Worm (Caenorhabditis elegans) whole organism, L4 larva: ENCODE results near the gene C38C3.6.

Experiments used
- D1046.2 ChIP-seq: fragments of 200-800 bp; sonication (Bioruptor generic); IDR thresholded peaks from 2 replicates; pipeline ENCODE4 v1.3.6; 2022; ENCODE audit warnings: missing genetic modification characterization, missing compliant biosample characterization
- F26F4.8 ChIP-seq: fragments of 200-800 bp; sonication (Bioruptor generic); conservative IDR thresholded peaks from 2 replicates; pipeline ENCODE4 v1.3.6; 2022; ENCODE audit warnings: missing genetic modification characterization, missing compliant biosample characterization
- F37D6.2 ChIP-seq: sonication (generic microtip); optimal IDR thresholded peaks from 2 replicates; lab custom pipeline; 2016; ENCODE audit warnings: mild to moderate bottlenecking, missing genetic modification characterization, missing compliant biosample characterization
- F49E8.2 ChIP-seq: sonication (generic microtip); optimal IDR thresholded peaks from 2 replicates; lab custom pipeline; 2016; ENCODE audit warnings: missing compliant biosample characterization, mild to moderate bottlenecking, missing genetic modification characterization, borderline replicate concordance
- R02D3.7 ChIP-seq: fragments of 150-350 bp; sonication (generic microtip); optimal IDR thresholded peaks from 3 replicates; lab custom pipeline; 2014; ENCODE audit warnings: missing biosample characterization, missing genetic modification characterization
- T20F7.1 ChIP-seq: fragments of 200-800 bp; sonication (Bioruptor generic); optimal IDR thresholded peaks from 2 replicates; lab custom pipeline; 2018; ENCODE audit warnings: mild to moderate bottlenecking, missing genetic modification characterization, missing compliant biosample characterization
- Y105C5A.15 ChIP-seq: fragments of 200-800 bp; sonication (Bioruptor generic); IDR thresholded peaks from 2 replicates; pipeline ENCODE4 v1.3.6; 2022; ENCODE audit warnings: missing genetic modification characterization, missing compliant biosample characterization
- ZK337.2 ChIP-seq: fragments of 200-800 bp; sonication (Bioruptor generic); IDR thresholded peaks from 2 replicates; pipeline ENCODE4 v1.3.6; 2022; ENCODE audit warnings: missing genetic modification reagents, missing genetic modification characterization, missing compliant biosample characterization
- ama-1 ChIP-seq: fragments of 150-350 bp; optimal IDR thresholded peaks from 2 replicates; lab custom pipeline; 2014; ENCODE audit warnings: inconsistent platforms, mixed read lengths
- arid-1 ChIP-seq: fragments of 200-800 bp; sonication (Bioruptor generic); conservative IDR thresholded peaks from 2 replicates; pipeline ENCODE4 v1.3.6; 2022; ENCODE audit warnings: missing genetic modification reagents, missing genetic modification characterization, missing compliant biosample characterization
- attf-4 ChIP-seq: sonication (generic microtip); optimal IDR thresholded peaks from 3 replicates; lab custom pipeline; 2017; ENCODE audit warnings: missing biosample characterization, missing genetic modification characterization
- ceh-32 ChIP-seq: sonication (generic microtip); optimal IDR thresholded peaks from 2 replicates; lab custom pipeline; 2016; ENCODE audit warnings: mild to moderate bottlenecking, missing genetic modification characterization, missing compliant biosample characterization; ENCODE audit not compliant: poor library complexity
- ceh-62 ChIP-seq: sonication (generic microtip); optimal IDR thresholded peaks from 2 replicates; lab custom pipeline; 2017; ENCODE audit warnings: missing biosample characterization, missing genetic modification characterization
- ces-1 ChIP-seq: fragments of 150-350 bp; sonication (generic microtip); optimal IDR thresholded peaks from 4 replicates; lab custom pipeline; 2014; ENCODE audit warnings: missing biosample characterization, missing genetic modification reagents, missing genetic modification characterization
- ctbp-1 ChIP-seq: fragments of 200-800 bp; sonication (Bioruptor generic); IDR thresholded peaks from 2 replicates; pipeline ENCODE4 v1.3.6; 2022; ENCODE audit warnings: missing genetic modification reagents, missing genetic modification characterization, missing compliant biosample characterization
- daf-8 ChIP-seq: fragments of 200-800 bp; sonication (Bioruptor generic); IDR thresholded peaks from 2 replicates; pipeline ENCODE4 v1.3.6; 2022; ENCODE audit warnings: missing genetic modification characterization, missing compliant biosample characterization
- dmd-8 ChIP-seq: fragments of 200-800 bp; sonication (Bioruptor generic); IDR thresholded peaks from 2 replicates; pipeline ENCODE4 v1.3.6; 2022; ENCODE audit warnings: missing genetic modification characterization, missing compliant biosample characterization
- dpl-1 ChIP-seq: fragments of 150-350 bp; optimal IDR thresholded peaks from 2 replicates; lab custom pipeline; 2014; ENCODE audit warnings: missing biosample characterization, missing genetic modification reagents, missing genetic modification characterization
- dve-1 ChIP-seq: sonication (generic microtip); optimal IDR thresholded peaks from 2 replicates; lab custom pipeline; 2017; ENCODE audit warnings: antibody characterized with exemption, mild to moderate bottlenecking, missing genetic modification characterization, missing compliant biosample characterization; ENCODE audit not compliant: insufficient read depth
- fkh-10 ChIP-seq: fragments of 150-350 bp; optimal IDR thresholded peaks from 2 replicates; lab custom pipeline; 2014; ENCODE audit warnings: missing biosample characterization, missing genetic modification reagents, missing genetic modification characterization
- hlh-30 ChIP-seq: sonication (generic microtip); optimal IDR thresholded peaks from 2 replicates; lab custom pipeline; 2017; ENCODE audit warnings: antibody characterized with exemption, mild to moderate bottlenecking, missing genetic modification characterization, missing compliant biosample characterization; ENCODE audit not compliant: insufficient read depth
- lim-7 ChIP-seq: fragments of 200-800 bp; sonication (Bioruptor generic); IDR thresholded peaks from 2 replicates; pipeline ENCODE4 v1.3.6; 2022; ENCODE audit warnings: missing genetic modification characterization, missing compliant biosample characterization
- lin-13 ChIP-seq: fragments of 150-350 bp; optimal IDR thresholded peaks from 2 replicates; lab custom pipeline; 2014; ENCODE audit warnings: missing biosample characterization, missing genetic modification reagents, missing genetic modification characterization
- lin-38 ChIP-seq: fragments of 200-800 bp; sonication (Bioruptor generic); IDR thresholded peaks from 2 replicates; pipeline ENCODE4 v1.3.6; 2022; ENCODE audit warnings: missing genetic modification reagents, missing genetic modification characterization, missing compliant biosample characterization
- lin-39 ChIP-seq: fragments of 150-350 bp; optimal IDR thresholded peaks from 2 replicates; lab custom pipeline; 2014; ENCODE audit warnings: missing biosample characterization, missing genetic modification reagents, missing genetic modification characterization
- madf-9 ChIP-seq: fragments of 200-800 bp; sonication (Bioruptor generic); conservative IDR thresholded peaks from 2 replicates; pipeline ENCODE4 v1.3.6; 2022; ENCODE audit warnings: missing genetic modification reagents, missing genetic modification characterization, missing compliant biosample characterization
- mdt-29 ChIP-seq: fragments of 200-800 bp; sonication (Bioruptor generic); IDR thresholded peaks from 2 replicates; pipeline ENCODE4 v1.3.6; 2022; ENCODE audit warnings: missing genetic modification reagents, missing genetic modification characterization, missing compliant biosample characterization
- mep-1 ChIP-seq: fragments of 150-350 bp; sonication (generic microtip); optimal IDR thresholded peaks from 3 replicates; lab custom pipeline; 2014; ENCODE audit warnings: missing biosample characterization, missing genetic modification characterization
- mes-2 ChIP-seq: sonication (generic microtip); optimal IDR thresholded peaks from 2 replicates; lab custom pipeline; 2016; ENCODE audit warnings: missing genotype, mild to moderate bottlenecking, missing genetic modification characterization, missing compliant biosample characterization; ENCODE audit not compliant: poor library complexity, severe bottlenecking
- nhr-41 ChIP-seq: fragments of 200-800 bp; sonication (Bioruptor generic); IDR thresholded peaks from 2 replicates; pipeline ENCODE4 v1.3.6; 2022; ENCODE audit warnings: missing genetic modification reagents, missing genetic modification characterization, missing compliant biosample characterization
- nhr-48 ChIP-seq: sonication (generic microtip); optimal IDR thresholded peaks from 2 replicates; lab custom pipeline; 2016; ENCODE audit warnings: mild to moderate bottlenecking, missing genetic modification characterization, missing compliant biosample characterization
- nhr-76 ChIP-seq: fragments of 150-350 bp; optimal IDR thresholded peaks from 2 replicates; lab custom pipeline; 2014; ENCODE audit warnings: missing biosample characterization, missing genetic modification characterization
- pqm-1 ChIP-seq: sonication (generic microtip); optimal IDR thresholded peaks from 2 replicates; lab custom pipeline; 2017; ENCODE audit warnings: missing biosample characterization, missing genetic modification characterization
- rbr-2 ChIP-seq: sonication (generic microtip); optimal IDR thresholded peaks from 2 replicates; lab custom pipeline; 2016; ENCODE audit warnings: missing genotype, missing genetic modification characterization, missing compliant biosample characterization
- saeg-2 ChIP-seq: fragments of 200-800 bp; sonication (Bioruptor generic); IDR thresholded peaks from 2 replicates; pipeline ENCODE4 v1.3.6; 2022; ENCODE audit warnings: missing genetic modification reagents, missing genetic modification characterization, missing compliant biosample characterization
- sdz-12 ChIP-seq: fragments of 200-800 bp; sonication (Bioruptor generic); optimal IDR thresholded peaks from 2 replicates; lab custom pipeline; 2018; ENCODE audit warnings: mild to moderate bottlenecking, missing genetic modification characterization, missing compliant biosample characterization
- set-16 ChIP-seq: fragments of 200-800 bp; sonication (Bioruptor generic); IDR thresholded peaks from 2 replicates; pipeline ENCODE4 v1.3.6; 2022; ENCODE audit warnings: missing genetic modification reagents, missing genetic modification characterization, missing compliant biosample characterization
- skn-1 ChIP-seq: fragments of 150-350 bp; optimal IDR thresholded peaks from 2 replicates; lab custom pipeline; 2014; ENCODE audit warnings: missing biosample characterization, missing genetic modification characterization
- snpc-1.2 ChIP-seq: fragments of 200-800 bp; sonication (Bioruptor generic); IDR thresholded peaks from 2 replicates; pipeline ENCODE4 v1.3.6; 2022; ENCODE audit warnings: missing genetic modification reagents, missing genetic modification characterization, missing compliant biosample characterization
- spr-3 ChIP-seq: fragments of 200-800 bp; sonication (Bioruptor generic); optimal IDR thresholded peaks from 2 replicates; lab custom pipeline; 2018; ENCODE audit warnings: mild to moderate bottlenecking, missing genetic modification characterization, missing compliant biosample characterization
- tag-97 ChIP-seq: fragments of 200-800 bp; sonication (Bioruptor generic); IDR thresholded peaks from 2 replicates; pipeline ENCODE4 v1.3.6; 2022; ENCODE audit warnings: missing genetic modification characterization, missing compliant biosample characterization
- unc-62 ChIP-seq, 3 experiments: fragments of 150-350 bp in 1 of 3; sonication (generic microtip); optimal IDR thresholded peaks in 2 of 3; peaks in 1 of 3; 1 replicate in 1 of 3; 2 replicates in 2 of 3; lab custom pipeline; 2014 to 2017; ENCODE audit warnings: missing biosample characterization in 3 of 3, missing genetic modification characterization in 3 of 3, missing genetic modification reagents in 3 of 3, missing genotype in 1 of 3
- zfp-2 ChIP-seq: sonication (generic microtip); optimal IDR thresholded peaks from 2 replicates; lab custom pipeline; 2016; ENCODE audit warnings: mild to moderate bottlenecking, missing genetic modification characterization, missing compliant biosample characterization
- zip-11 ChIP-seq: fragments of 200-800 bp; sonication (Bioruptor generic); IDR thresholded peaks from 2 replicates; pipeline ENCODE4 v1.3.6; 2022; ENCODE audit warnings: missing genetic modification characterization, missing compliant biosample characterization
- zip-2 ChIP-seq: fragments of 150-350 bp; optimal IDR thresholded peaks from 2 replicates; lab custom pipeline; 2014; ENCODE audit warnings: missing biosample characterization, missing genetic modification characterization
- ztf-11 ChIP-seq: fragments of 150-350 bp; optimal IDR thresholded peaks from 2 replicates; lab custom pipeline; 2014; ENCODE audit warnings: missing biosample characterization, missing genetic modification characterization

The C38C3.6 gene

DNA sequence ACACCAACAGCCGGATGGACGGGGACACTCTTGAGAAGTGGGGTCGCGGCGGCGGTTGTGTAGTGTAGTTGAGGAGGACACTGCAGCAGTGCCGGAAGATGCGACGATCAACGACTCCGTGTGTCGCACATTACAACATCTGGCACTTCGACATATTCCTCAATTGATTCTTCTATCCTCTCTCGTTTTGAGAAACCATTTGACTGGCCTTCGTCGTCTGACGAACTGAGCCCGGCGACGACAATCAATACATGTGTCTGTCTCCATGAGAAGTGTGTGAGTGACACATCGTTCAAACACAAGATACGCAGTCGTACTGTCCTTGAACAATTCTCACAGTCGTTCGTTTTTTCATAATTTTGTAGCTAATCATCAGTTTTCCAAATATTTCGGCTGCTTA, 18.8 kb downstream of the C38C3.6 start (continued):
- TF ChIP-seq madf-9 (no peak), saeg-2 (no peak), D1046.2 (GFP tag; lab: Robert Waterston, UW) (no peak), dpl-1 (GFP tag; lab: Kevin White, UChicago) (no peak), unc-62 (GFP tag; optimal IDR thresholded peaks at IDR 0.05 in 1 of 2; lab: Kevin White, UChicago) (peak in 1 of 2 experiments; percentile 12), unc-62 (tag; optimal IDR thresholded peaks at IDR 0.05; lab: Kevin White, UChicago) (no peak), nhr-48 (tag; lab: Kevin White, UChicago) (no peak), pqm-1 (no peak)

DNA sequence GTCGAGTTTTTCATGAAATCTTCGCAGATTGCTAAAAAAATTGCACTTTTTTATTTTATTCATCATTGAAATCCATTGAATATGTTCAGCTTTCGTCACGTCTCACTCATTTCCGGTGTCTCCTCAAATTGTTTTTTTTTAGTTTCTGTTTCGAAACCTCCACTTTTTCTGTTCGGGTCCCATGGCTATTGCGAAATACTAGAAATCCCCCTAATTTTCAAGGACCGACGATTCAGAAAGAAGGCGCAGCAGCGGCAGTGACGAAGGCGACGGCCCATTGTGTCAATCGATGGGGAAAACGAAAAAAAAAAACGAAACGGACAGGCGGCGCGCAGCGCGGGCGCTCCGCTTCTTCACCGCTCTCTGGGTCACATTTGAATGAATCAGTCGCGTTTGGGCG, 19.4 kb downstream of the C38C3.6 start:
- peak; percentile 46; the same call in 1 of the 2 replicates for TF ChIP-seq set-16 (GFP tag; lab: Robert Waterston, UW)
- TF ChIP-seq spr-3 (GFP tag; lab: Kevin White, UChicago), result no peak
- TF ChIP-seq ceh-32 (tag; lab: Kevin White, UChicago), result no peak
- TF ChIP-seq sdz-12 (GFP tag; lab: Kevin White, UChicago), result no peak
- TF ChIP-seq lin-39 (tag; lab: Kevin White, UChicago), result no peak
- TF ChIP-seq ztf-11 (tag; lab: Kevin White, UChicago), result no peak
- TF ChIP-seq F26F4.8 (GFP tag; lab: Robert Waterston, UW), result no peak
- no peak for TF ChIP-seq dmd-8 (GFP tag; lab: Robert Waterston, UW)
- TF ChIP-seq zip-2 (tag; lab: Kevin White, UChicago), result no peak
- 0 out of 2 replicates have a peak, but pooled peaks have one; percentile 13 for TF ChIP-seq ctbp-1 (GFP tag; lab: Robert Waterston, UW)
- TF ChIP-seq D1046.2 (GFP tag; lab: Robert Waterston, UW), result 0 out of 2 replicates have a peak, but pooled peaks have one; percentile 28
- TF ChIP-seq snpc-1.2 (GFP tag; lab: Robert Waterston, UW), result no peak
- TF ChIP-seq madf-9, result peak; percentile 34; the same call in 1 of the 2 replicates
- TF ChIP-seq lin-13 (GFP tag; lab: Kevin White, UChicago), result no peak
- TF ChIP-seq attf-4, result no peak
- no peak for TF ChIP-seq Y105C5A.15
- no peak for TF ChIP-seq tag-97 (GFP tag; lab: Robert Waterston, UW)
- TF ChIP-seq hlh-30 (tag; lab: Kevin White, UChicago), result no peak
- peak; percentile 34 for TF ChIP-seq mes-2
- TF ChIP-seq fkh-10 (GFP tag; lab: Kevin White, UChicago), result no peak
- no peak for TF ChIP-seq dve-1 (tag; lab: Kevin White, UChicago)
- no peak for TF ChIP-seq daf-8 (GFP tag; lab: Robert Waterston, UW)
- no peak for TF ChIP-seq mdt-29
- TF ChIP-seq F49E8.2 (tag; lab: Kevin White, UChicago), result no peak
- TF ChIP-seq ZK337.2 (GFP tag; lab: Robert Waterston, UW), result no peak
- TF ChIP-seq, all 104 proteins: peak for 5

DNA sequence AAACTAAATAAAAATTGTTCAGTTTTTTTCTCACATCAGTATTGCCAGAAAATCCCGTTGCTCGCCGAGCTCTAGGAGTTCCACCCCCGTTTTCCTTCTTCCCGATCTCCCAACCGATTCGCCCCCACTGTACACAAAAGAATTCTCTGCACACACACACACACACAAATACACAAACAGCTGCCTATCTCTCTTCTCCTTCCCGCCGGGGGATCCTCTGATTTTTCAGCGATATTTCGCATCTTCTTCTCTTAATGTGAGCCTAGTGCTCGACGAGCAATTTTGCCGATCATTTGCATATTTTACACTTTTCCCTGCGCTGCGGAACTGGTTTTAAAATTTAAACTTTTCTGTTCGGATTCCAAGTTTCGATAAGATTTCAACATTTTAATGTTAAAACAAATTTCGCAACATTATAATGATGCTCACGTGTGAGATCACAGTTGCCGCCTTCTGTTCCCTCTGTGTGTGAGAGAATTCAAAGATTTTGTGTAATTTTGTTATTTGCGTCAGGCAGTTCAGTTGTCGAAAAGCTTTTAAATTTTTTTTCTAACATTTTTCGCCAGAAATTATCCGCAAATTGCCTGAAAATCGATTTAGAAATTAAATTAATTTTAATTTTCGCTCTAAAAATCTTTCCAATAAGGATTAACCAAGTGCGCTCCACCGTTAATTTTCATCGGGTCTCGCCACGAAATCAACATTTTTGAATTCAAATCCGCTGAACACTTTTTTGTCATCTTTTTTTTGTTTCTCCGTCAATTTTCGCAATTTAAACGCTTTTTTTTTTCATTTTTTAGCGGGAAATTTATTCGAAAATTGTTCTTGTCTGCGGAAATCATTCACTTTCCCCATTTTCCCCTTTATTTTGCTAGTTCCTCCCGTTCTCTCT, 20.1 kb downstream of the C38C3.6 start:
- TF ChIP-seq nhr-41 (GFP tag; lab: Robert Waterston, UW) (no peak), ces-1 (GFP tag; lab: Kevin White, UChicago) (no peak), mep-1 (tag; lab: Kevin White, UChicago) (peak; percentile 75), zfp-2 (tag; lab: Kevin White, UChicago) (no peak), ama-1 (lab: Kevin White, UChicago) (no peak), R02D3.7 (tag; lab: Kevin White, UChicago) (no peak), hlh-30 (tag; lab: Kevin White, UChicago) (peak; percentile 17), F37D6.2 (peak; percentile 18), lin-38 (peak; percentile 95), ceh-62 (no peak), daf-8 (GFP tag; lab: Robert Waterston, UW) (no peak), spr-3 (GFP tag; lab: Kevin White, UChicago) (no peak), lim-7 (GFP tag; lab: Robert Waterston, UW) (0 out of 2 replicates have a peak, but pooled peaks have one; percentile 41), zip-11 (no peak), dve-1 (tag; lab: Kevin White, UChicago) (peak; percentile 85), skn-1 (tag; lab: Kevin White, UChicago) (no peak), T20F7.1 (no peak), nhr-76 (tag; lab: Kevin White, UChicago) (no peak), rbr-2 (peak; percentile 7), sdz-12 (GFP tag; lab: Kevin White, UChicago) (no peak), arid-1 (GFP tag; lab: Robert Waterston, UW) (no peak)
